Worm (Caenorhabditis elegans) whole organism, L4/young adult: ENCODE data around the gene chhy-1.

Experiments used
- W03F9.2 ChIP-seq: fragments of 150-350 bp; optimal IDR thresholded peaks from 2 replicates; lab custom pipeline; 2014; ENCODE audit warnings: missing biosample characterization, missing genetic modification characterization
- dao-5 ChIP-seq: sonication (generic microtip); optimal IDR thresholded peaks from 2 replicates; lab custom pipeline; 2016; ENCODE audit warnings: missing genotype, missing genetic modification characterization, moderate library complexity, missing compliant biosample characterization
- him-1 ChIP-seq: sonication (generic microtip); optimal IDR thresholded peaks from 2 replicates; lab custom pipeline; 2016; ENCODE audit warnings: missing genotype, missing genetic modification reagents, missing genetic modification characterization, missing compliant biosample characterization

DNA sequence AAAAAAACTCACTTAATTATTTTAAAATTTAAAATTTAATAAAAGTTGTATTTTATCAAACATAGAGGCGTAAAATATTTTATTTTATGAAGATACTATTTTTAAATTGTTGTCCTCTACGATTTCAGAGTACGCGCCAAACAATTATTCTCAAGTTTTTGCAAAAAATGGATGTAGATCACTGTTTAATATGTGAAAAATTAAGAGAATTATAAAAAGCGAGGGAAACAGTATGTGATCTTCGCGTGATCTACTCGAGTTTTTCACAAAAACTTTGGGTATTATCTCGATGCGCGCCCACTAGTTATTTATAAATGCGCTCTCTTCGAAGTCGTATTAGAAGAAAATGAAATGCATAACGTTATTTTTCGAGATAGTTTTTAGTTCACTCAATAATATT is 31.4 kb upstream of the chhy-1 start:
- TF ChIP-seq him-1 (tag; lab: Kevin White, UChicago) (no peak), W03F9.2 (tag; lab: Kevin White, UChicago) (no peak), dao-5 (tag; lab: Kevin White, UChicago) (no peak)
